Worm (Caenorhabditis elegans) whole organism, late embryonic: Measurements from ENCODE around the gene T16H12.9.

Source experiments
- C08G9.2 ChIP-seq: sonication (generic microtip); optimal IDR thresholded peaks from 2 replicates; lab custom pipeline; 2016; ENCODE audit warnings: mild to moderate bottlenecking, missing genetic modification characterization, moderate library complexity, missing compliant biosample characterization
- F13H6.1 ChIP-seq: sonication (generic microtip); optimal IDR thresholded peaks from 2 replicates; lab custom pipeline; 2016; ENCODE audit warnings: missing genetic modification characterization, missing compliant biosample characterization
- K02D7.2 ChIP-seq: sonication (generic microtip); optimal IDR thresholded peaks from 2 replicates; lab custom pipeline; 2017; ENCODE audit warnings: mild to moderate bottlenecking, missing genetic modification characterization, missing compliant biosample characterization
- K09A11.1 ChIP-seq: sonication (generic microtip); optimal IDR thresholded peaks from 2 replicates; lab custom pipeline; 2017; ENCODE audit warnings: antibody characterized with exemption, mild to moderate bottlenecking, missing genetic modification characterization, missing compliant biosample characterization; ENCODE audit not compliant: insufficient read depth
- T23F11.4 ChIP-seq: fragments of 200-800 bp; sonication (Bioruptor generic); optimal IDR thresholded peaks from 2 replicates; lab custom pipeline; 2018; ENCODE audit warnings: mild to moderate bottlenecking, missing genetic modification characterization, missing compliant biosample characterization
- Y22D7AL.16 ChIP-seq: sonication (generic microtip); optimal IDR thresholded peaks from 2 replicates; lab custom pipeline; 2016; ENCODE audit warnings: missing genetic modification characterization, missing compliant biosample characterization
- ama-1 ChIP-seq: fragments of 150-350 bp; optimal IDR thresholded peaks from 2 replicates; lab custom pipeline; 2014
- ceh-14 ChIP-seq: sonication (generic microtip); optimal IDR thresholded peaks from 2 replicates; lab custom pipeline; 2016; ENCODE audit warnings: missing genotype, missing genetic modification characterization, missing compliant biosample characterization
- ceh-24 ChIP-seq: sonication (generic microtip); optimal IDR thresholded peaks from 2 replicates; lab custom pipeline; 2016; ENCODE audit warnings: mild to moderate bottlenecking, missing genetic modification characterization, missing compliant biosample characterization
- ceh-31 ChIP-seq: sonication (generic microtip); optimal IDR thresholded peaks from 2 replicates; lab custom pipeline; 2016; ENCODE audit warnings: missing genetic modification characterization, missing compliant biosample characterization
- ceh-9 ChIP-seq: sonication (generic microtip); optimal IDR thresholded peaks from 2 replicates; lab custom pipeline; 2016; ENCODE audit warnings: mild to moderate bottlenecking, missing genetic modification characterization, inconsistent platforms, missing compliant biosample characterization
- che-1 ChIP-seq: sonication (generic microtip); optimal IDR thresholded peaks from 2 replicates; lab custom pipeline; 2016; ENCODE audit warnings: mild to moderate bottlenecking, missing genetic modification characterization, missing compliant biosample characterization
- dmd-4 ChIP-seq: sonication (generic microtip); optimal IDR thresholded peaks from 2 replicates; lab custom pipeline; 2016; ENCODE audit warnings: borderline replicate concordance, missing genetic modification characterization, missing compliant biosample characterization
- elt-2 ChIP-seq: sonication (generic microtip); optimal IDR thresholded peaks from 2 replicates; lab custom pipeline; 2016; ENCODE audit warnings: missing genetic modification reagents, missing genetic modification characterization, missing compliant biosample characterization
- ets-4 ChIP-seq: sonication (generic microtip); optimal IDR thresholded peaks from 2 replicates; lab custom pipeline; 2016; ENCODE audit warnings: missing genetic modification characterization, missing compliant biosample characterization
- fkh-10 ChIP-seq: fragments of 150-350 bp; optimal IDR thresholded peaks from 2 replicates; lab custom pipeline; 2014; ENCODE audit warnings: missing biosample characterization, missing genetic modification reagents, missing genetic modification characterization
- fkh-6 ChIP-seq: sonication (generic microtip); optimal IDR thresholded peaks from 2 replicates; lab custom pipeline; 2016; ENCODE audit warnings: missing genetic modification characterization, missing compliant biosample characterization
- gmeb-2 ChIP-seq: sonication (generic microtip); optimal IDR thresholded peaks from 2 replicates; lab custom pipeline; 2016; ENCODE audit warnings: missing genetic modification characterization, inconsistent platforms, missing compliant biosample characterization
- hlh-13 ChIP-seq: fragments of 200-800 bp; sonication (Bioruptor generic); optimal IDR thresholded peaks from 2 replicates; lab custom pipeline; 2018; ENCODE audit warnings: mild to moderate bottlenecking, missing genetic modification characterization, missing compliant biosample characterization
- hlh-15 ChIP-seq: sonication (generic microtip); optimal IDR thresholded peaks from 2 replicates; lab custom pipeline; 2016; ENCODE audit warnings: missing genetic modification characterization, missing compliant biosample characterization
- hlh-6 ChIP-seq: sonication (generic microtip); optimal IDR thresholded peaks from 2 replicates; lab custom pipeline; 2016; ENCODE audit warnings: missing genotype, missing genetic modification characterization, missing compliant biosample characterization
- lim-6 ChIP-seq: sonication (generic microtip); optimal IDR thresholded peaks from 2 replicates; lab custom pipeline; 2016; ENCODE audit warnings: missing genetic modification characterization, missing compliant biosample characterization
- madf-2 ChIP-seq: sonication (generic microtip); optimal IDR thresholded peaks from 2 replicates; lab custom pipeline; 2017; ENCODE audit warnings: missing genetic modification characterization, missing compliant biosample characterization
- mec-3 ChIP-seq: sonication (generic microtip); optimal IDR thresholded peaks from 2 replicates; lab custom pipeline; 2016; ENCODE audit warnings: borderline replicate concordance, missing genetic modification characterization, missing compliant biosample characterization
- nhr-232 ChIP-seq: sonication (generic microtip); optimal IDR thresholded peaks from 2 replicates; lab custom pipeline; 2016; ENCODE audit warnings: missing genetic modification characterization, missing compliant biosample characterization
- npax-4 ChIP-seq: sonication (generic microtip); optimal IDR thresholded peaks from 2 replicates; lab custom pipeline; 2016; ENCODE audit warnings: missing genetic modification characterization, missing compliant biosample characterization
- odd-2 ChIP-seq: sonication (generic microtip); optimal IDR thresholded peaks from 2 replicates; lab custom pipeline; 2017; ENCODE audit warnings: antibody characterized with exemption, mild to moderate bottlenecking, missing genetic modification characterization, missing compliant biosample characterization
- pat-9 ChIP-seq: fragments of 200-800 bp; sonication (Bioruptor generic); optimal IDR thresholded peaks from 2 replicates; lab custom pipeline; 2018; ENCODE audit warnings: mild to moderate bottlenecking, missing genetic modification characterization, moderate library complexity, missing compliant biosample characterization
- pha-2 ChIP-seq: sonication (generic microtip); optimal IDR thresholded peaks from 2 replicates; lab custom pipeline; 2017; ENCODE audit warnings: mild to moderate bottlenecking, missing genetic modification characterization, missing compliant biosample characterization
- pros-1 ChIP-seq: fragments of 150-350 bp; optimal IDR thresholded peaks from 2 replicates; lab custom pipeline; 2014; ENCODE audit warnings: missing biosample characterization, missing genetic modification reagents, missing genetic modification characterization
- ref-2 ChIP-seq: sonication (generic microtip); optimal IDR thresholded peaks from 2 replicates; lab custom pipeline; 2016; ENCODE audit warnings: missing genetic modification characterization, missing compliant biosample characterization
- sdc-2 ChIP-seq: sonication (generic microtip); optimal IDR thresholded peaks from 2 replicates; lab custom pipeline; 2016; ENCODE audit warnings: missing genotype, missing genetic modification characterization, missing compliant biosample characterization
- sox-4 ChIP-seq: sonication (generic microtip); optimal IDR thresholded peaks from 2 replicates; lab custom pipeline; 2017; ENCODE audit warnings: mild to moderate bottlenecking, missing genetic modification characterization, inconsistent platforms, missing compliant biosample characterization
- tbx-2 ChIP-seq: sonication (generic microtip); optimal IDR thresholded peaks from 2 replicates; lab custom pipeline; 2016; ENCODE audit warnings: missing genetic modification characterization, missing compliant biosample characterization
- ttx-3 ChIP-seq: sonication (generic microtip); optimal IDR thresholded peaks from 2 replicates; lab custom pipeline; 2016; ENCODE audit warnings: missing genetic modification reagents, missing genetic modification characterization, missing compliant biosample characterization
- unc-3 ChIP-seq, 2 experiments: fragments of 200-800 bp in 1 of 2; sonication (Bioruptor generic) in 1 of 2; sonication (generic microtip) in 1 of 2; conservative IDR thresholded peaks in 1 of 2; optimal IDR thresholded peaks in 1 of 2; 2 replicates each; pipeline versions ENCODE4 v1.3.6 to Lab custom; 2016 to 2022; ENCODE audit warnings: missing compliant biosample characterization in 2 of 2, missing genetic modification characterization in 2 of 2, missing genetic modification reagents in 1 of 2
- unc-42 ChIP-seq: sonication (generic microtip); optimal IDR thresholded peaks from 2 replicates; lab custom pipeline; 2016; ENCODE audit warnings: missing genotype, missing genetic modification characterization, missing compliant biosample characterization
- zip-5 ChIP-seq: sonication (generic microtip); optimal IDR thresholded peaks from 2 replicates; lab custom pipeline; 2016; ENCODE audit warnings: missing genetic modification characterization, missing compliant biosample characterization

T16H12.9 gene

DNA sequence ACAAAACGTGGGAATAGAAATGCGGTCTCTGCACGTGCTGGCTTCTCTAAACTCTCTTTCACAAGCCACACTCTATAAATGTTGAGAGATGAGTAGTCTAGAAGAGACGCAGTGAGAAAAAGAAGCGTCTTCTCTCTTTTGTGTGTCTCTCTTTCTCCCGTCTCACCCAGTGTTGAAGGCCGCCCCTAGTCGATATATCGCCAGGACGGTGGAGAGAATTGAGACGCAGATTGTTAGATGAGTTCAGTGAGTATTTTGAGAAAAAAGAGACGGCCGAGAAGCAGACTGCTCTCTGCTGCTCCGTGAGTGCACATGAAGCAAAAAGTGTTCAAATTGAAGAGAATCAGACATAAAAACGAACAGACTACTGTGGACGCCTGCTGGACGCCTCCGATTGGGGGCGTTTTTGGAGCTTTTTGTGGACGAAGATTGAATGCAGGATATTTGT lies 12.5 kb upstream of the T16H12.9 start (continued):
- TF ChIP-seq elt-2 (peak; percentile 39), ceh-31 (tag; lab: Kevin White, UChicago) (peak; percentile 92), sdc-2 (peak; percentile 46), ama-1 (lab: Kevin White, UChicago) (no peak), dmd-4 (tag; lab: Kevin White, UChicago) (no peak), ttx-3 (tag; lab: Kevin White, UChicago) (no peak), F13H6.1 (tag; lab: Kevin White, UChicago) (peak; percentile 44), lim-6 (tag; lab: Kevin White, UChicago) (no peak), hlh-13 (no peak), pat-9 (tag; lab: Kevin White, UChicago) (no peak), gmeb-2 (no peak), K02D7.2 (no peak), C08G9.2 (tag; lab: Kevin White, UChicago) (peak; percentile 53), madf-2 (tag; lab: Kevin White, UChicago) (no peak), ceh-24 (tag; lab: Kevin White, UChicago) (no peak), K09A11.1 (tag; lab: Kevin White, UChicago) (peak; percentile 59), odd-2 (tag; lab: Kevin White, UChicago) (no peak), Y22D7AL.16 (tag; lab: Kevin White, UChicago) (no peak), hlh-15 (tag; lab: Kevin White, UChicago) (no peak), unc-3 (GFP tag; conservative IDR thresholded peaks at IDR 0.05; lab: Robert Waterston, UW) (no peak), unc-3 (tag; optimal IDR thresholded peaks at IDR 0.05; lab: Kevin White, UChicago) (no peak), mec-3 (no peak), ceh-9 (tag; lab: Kevin White, UChicago) (no peak), che-1 (tag; lab: Kevin White, UChicago) (no peak), tbx-2 (tag; lab: Kevin White, UChicago) (peak; percentile 84), zip-5 (tag; lab: Kevin White, UChicago) (no peak), unc-42 (tag; lab: Kevin White, UChicago) (peak; percentile 64), nhr-232 (tag; lab: Kevin White, UChicago) (no peak), hlh-6 (no peak), fkh-6 (tag; lab: Kevin White, UChicago) (no peak), npax-4 (no peak), pros-1 (peak; percentile 67), fkh-10 (no peak), pha-2 (tag; lab: Kevin White, UChicago) (no peak), ets-4 (tag; lab: Kevin White, UChicago) (peak; percentile 71), T23F11.4 (GFP tag; lab: Kevin White, UChicago) (no peak)

DNA sequence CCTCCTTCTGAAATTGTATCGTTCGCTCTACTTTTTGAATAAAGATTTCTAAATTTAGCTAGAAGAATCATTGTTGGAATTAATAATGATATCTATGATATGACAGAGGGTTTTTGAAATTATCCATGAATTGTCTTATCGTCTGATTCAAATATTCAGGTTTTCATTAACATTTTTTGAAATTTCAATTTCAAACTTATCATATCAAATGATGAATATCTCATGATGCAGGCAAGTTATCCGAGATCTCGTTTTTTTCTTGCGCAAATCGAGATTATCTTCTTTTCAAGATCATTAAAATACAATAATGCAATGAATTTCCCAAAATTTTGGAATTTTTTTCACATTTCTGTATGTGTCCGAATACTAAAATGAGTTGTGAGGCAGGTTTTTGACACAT lies 11.1 kb upstream of the T16H12.9 start, which contains the start of gene spop-1:
Gene spop-1 (minus strand): TSS at position 101 of the 400 bp plus-strand sequence.
- TF ChIP-seq ceh-24 (tag; lab: Kevin White, UChicago) (no peak), Y22D7AL.16 (tag; lab: Kevin White, UChicago) (no peak), pha-2 (tag; lab: Kevin White, UChicago) (no peak), sdc-2 (no peak), unc-3 (GFP tag; conservative IDR thresholded peaks at IDR 0.05; lab: Robert Waterston, UW) (no peak), unc-3 (tag; optimal IDR thresholded peaks at IDR 0.05; lab: Kevin White, UChicago) (no peak), ceh-14 (no peak), sox-4 (tag; lab: Kevin White, UChicago) (no peak), ref-2 (no peak)

DNA sequence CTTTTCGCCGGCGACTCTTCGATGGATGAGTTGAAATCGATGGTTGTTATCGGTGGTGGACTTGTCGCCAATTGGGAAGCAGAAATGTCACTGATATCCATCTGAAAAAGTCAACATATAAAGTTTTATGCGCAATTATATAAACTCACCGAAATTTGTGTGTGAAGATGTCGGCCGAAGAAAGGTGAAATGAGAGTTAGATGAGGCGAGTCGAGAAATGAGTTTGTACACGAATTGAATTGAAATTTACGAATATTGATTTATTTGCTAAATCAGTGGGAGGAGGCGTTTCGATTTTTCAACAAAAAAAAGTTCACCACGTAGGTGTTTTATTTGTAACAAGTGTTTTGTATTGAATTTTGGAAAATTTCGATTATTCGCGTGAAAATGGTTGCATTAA lies 7.7 kb upstream of the T16H12.9 start, which contains the start of gene kel-10:
Gene kel-10 (minus strand): TSS at position 101 of the 400 bp plus-strand sequence.
- no peak for TF ChIP-seq sox-4 (tag; lab: Kevin White, UChicago)
